Worm (Caenorhabditis elegans) whole organism, early embryonic: Measurements from ENCODE around the gene F08F1.3.

ENCODE experiments used
- B0310.2 ChIP-seq: sonication (generic microtip); optimal IDR thresholded peaks from 2 replicates; lab custom pipeline; 2016; ENCODE audit warnings: mild to moderate bottlenecking, missing genetic modification characterization, missing compliant biosample characterization
- F13C5.2 ChIP-seq: sonication (generic microtip); optimal IDR thresholded peaks from 2 replicates; lab custom pipeline; 2017; ENCODE audit warnings: mild to moderate bottlenecking, missing genetic modification characterization, inconsistent platforms, missing compliant biosample characterization
- aly-1 ChIP-seq: sonication (generic microtip); optimal IDR thresholded peaks from 2 replicates; lab custom pipeline; 2016; ENCODE audit warnings: missing genetic modification characterization, missing compliant biosample characterization
- ama-1 ChIP-seq: fragments of 150-350 bp; optimal IDR thresholded peaks from 2 replicates; lab custom pipeline; 2014
- ceh-13 ChIP-seq: fragments of 200-800 bp; sonication (Bioruptor generic); optimal IDR thresholded peaks from 2 replicates; lab custom pipeline; 2018; ENCODE audit warnings: mild to moderate bottlenecking, missing genetic modification characterization, missing compliant biosample characterization
- ceh-36 ChIP-seq: sonication (generic microtip); optimal IDR thresholded peaks from 2 replicates; lab custom pipeline; 2016; ENCODE audit warnings: missing genetic modification characterization, inconsistent platforms, missing compliant biosample characterization
- ets-7 ChIP-seq: sonication (generic microtip); optimal IDR thresholded peaks from 2 replicates; lab custom pipeline; 2016; ENCODE audit warnings: missing genotype, missing genetic modification characterization, missing compliant biosample characterization
- flt-1 ChIP-seq: fragments of 200-800 bp; sonication (Bioruptor generic); IDR thresholded peaks from 2 replicates; pipeline ENCODE4 v1.3.6; 2022; ENCODE audit warnings: missing genetic modification characterization, missing compliant biosample characterization
- hmbx-1 ChIP-seq: sonication (generic microtip); optimal IDR thresholded peaks from 2 replicates; lab custom pipeline; 2016; ENCODE audit warnings: mild to moderate bottlenecking, missing genetic modification characterization, missing compliant biosample characterization
- hmg-4 ChIP-seq: fragments of 200-800 bp; sonication (Bioruptor generic); optimal IDR thresholded peaks from 2 replicates; lab custom pipeline; 2018; ENCODE audit warnings: mild to moderate bottlenecking, missing genetic modification characterization, missing compliant biosample characterization
- hnd-1 ChIP-seq: sonication (generic microtip); optimal IDR thresholded peaks from 2 replicates; lab custom pipeline; 2016; ENCODE audit warnings: missing genetic modification characterization, missing compliant biosample characterization
- pes-1 ChIP-seq: fragments of 200-800 bp; sonication (Bioruptor generic); IDR thresholded peaks from 2 replicates; pipeline ENCODE4 v1.3.6; 2022; ENCODE audit warnings: missing genetic modification reagents, missing genetic modification characterization, missing compliant biosample characterization
- scrt-1 ChIP-seq: fragments of 200-800 bp; sonication (Bioruptor generic); IDR thresholded peaks from 2 replicates; pipeline ENCODE4 v1.3.6; 2022; ENCODE audit warnings: missing genetic modification characterization, missing compliant biosample characterization
- sea-1 ChIP-seq: fragments of 200-800 bp; sonication (Bioruptor generic); conservative IDR thresholded peaks from 2 replicates; pipeline ENCODE4 v1.3.6; 2022; ENCODE audit warnings: missing genetic modification characterization, missing compliant biosample characterization
- tbx-11 ChIP-seq: fragments of 200-800 bp; sonication (Bioruptor generic); IDR thresholded peaks from 2 replicates; pipeline ENCODE4 v1.3.6; 2022; ENCODE audit warnings: missing genetic modification characterization, missing compliant biosample characterization
- tbx-37 ChIP-seq: fragments of 200-800 bp; sonication (Bioruptor generic); conservative IDR thresholded peaks from 2 replicates; pipeline ENCODE4 v1.3.6; 2022; ENCODE audit warnings: missing genetic modification reagents, missing genetic modification characterization, missing compliant biosample characterization
- tra-4 ChIP-seq: sonication (generic microtip); optimal IDR thresholded peaks from 2 replicates; lab custom pipeline; 2017; ENCODE audit warnings: missing genetic modification characterization, missing compliant biosample characterization

The F08F1.3 gene

DNA sequence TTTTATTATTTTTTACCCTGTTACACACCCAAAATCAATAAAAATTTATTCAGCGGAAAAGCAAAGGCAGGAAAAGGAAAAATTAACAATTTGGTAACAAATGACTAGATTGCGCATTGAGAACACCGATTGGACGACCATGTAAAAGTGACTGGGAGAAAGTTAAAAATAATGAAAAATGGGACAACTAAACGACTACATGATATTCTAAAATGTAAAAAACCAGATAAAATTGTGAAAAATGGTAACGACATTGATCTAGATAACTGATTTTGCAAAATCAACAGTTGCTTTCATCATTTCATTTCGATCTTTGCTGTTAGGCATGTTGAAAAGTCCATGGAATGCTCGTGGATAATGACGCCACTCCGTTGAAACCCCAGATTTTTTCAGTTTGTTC lies 31.2 kb downstream of the F08F1.3 start:
- no peak for TF ChIP-seq pes-1 (GFP tag; lab: Robert Waterston, UW)
- no peak for TF ChIP-seq tra-4 (tag; lab: Kevin White, UChicago)
- TF ChIP-seq hmbx-1, result no peak
- no peak for TF ChIP-seq ama-1 (lab: Kevin White, UChicago)
- no peak for TF ChIP-seq flt-1 (GFP tag; lab: Robert Waterston, UW)
- no peak for TF ChIP-seq scrt-1 (GFP tag; lab: Robert Waterston, UW)
- TF ChIP-seq hmg-4, result no peak

DNA sequence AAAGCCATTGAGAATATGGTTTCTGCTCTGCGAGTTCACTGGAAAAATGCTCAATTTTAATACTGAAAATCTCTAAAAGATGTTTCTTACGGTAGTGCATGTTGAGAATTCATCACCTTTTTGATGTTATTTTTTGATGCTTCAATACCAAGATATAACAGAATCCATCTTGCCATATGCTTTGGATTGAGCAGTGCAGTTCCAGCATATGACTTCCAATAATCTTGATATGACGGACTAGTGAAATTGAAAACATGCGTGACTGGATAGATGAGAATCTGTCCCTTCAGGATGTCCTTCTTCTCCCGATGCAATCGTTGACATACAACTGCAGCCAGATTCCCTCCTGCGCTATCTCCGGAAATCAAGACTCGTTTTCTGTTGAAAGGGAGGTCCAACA lies 32.3 kb downstream of the F08F1.3 start:
- TF ChIP-seq tra-4 (tag; lab: Kevin White, UChicago), result no peak
- TF ChIP-seq B0310.2, result no peak
- TF ChIP-seq hnd-1 (tag; lab: Kevin White, UChicago), result no peak
- no peak for TF ChIP-seq tbx-11 (GFP tag; lab: Robert Waterston, UW)
- no peak for TF ChIP-seq F13C5.2 (tag; lab: Kevin White, UChicago)
- TF ChIP-seq ama-1 (lab: Kevin White, UChicago), result no peak
- TF ChIP-seq ceh-36, result no peak
- TF ChIP-seq aly-1, result no peak
- TF ChIP-seq sea-1 (GFP tag; lab: Robert Waterston, UW), result no peak
- no peak for TF ChIP-seq ets-7 (tag; lab: Kevin White, UChicago)
- no peak for TF ChIP-seq hmg-4

DNA sequence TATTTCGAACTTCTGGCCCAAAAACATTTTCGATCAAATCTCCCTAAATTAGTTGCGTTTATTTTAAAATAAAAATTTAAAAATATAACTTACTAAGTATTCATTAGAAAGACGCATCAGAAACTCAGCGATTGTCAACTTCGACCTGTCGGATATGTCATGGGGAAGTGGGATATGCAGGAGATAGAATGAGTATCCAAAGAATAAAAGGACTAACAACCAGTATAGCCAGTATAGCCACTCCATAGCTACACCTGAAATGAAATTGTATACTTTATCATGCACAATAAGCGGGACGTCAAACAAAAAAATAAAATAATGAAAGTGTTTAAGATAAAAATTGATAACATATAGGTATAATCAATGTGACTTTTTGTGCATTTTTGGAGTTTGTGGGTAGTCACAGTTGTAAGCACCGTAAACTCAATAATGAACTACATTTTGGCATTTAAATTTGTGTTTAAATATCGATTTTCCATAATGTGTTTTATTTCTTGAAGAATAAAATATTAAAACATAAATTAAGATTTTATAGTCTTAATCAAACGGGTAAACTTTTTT lies 34.5 kb downstream of the F08F1.3 start, which contains the start of gene F16F9.4:
F16F9.4 (minus strand) TSS at position 276 of the 561 bp plus-strand sequence.
- TF ChIP-seq F13C5.2 (tag; lab: Kevin White, UChicago) (no peak), tbx-37 (GFP tag; lab: Robert Waterston, UW) (no peak), hmg-4 (no peak), ceh-36 (no peak), ama-1 (lab: Kevin White, UChicago) (no peak), tra-4 (tag; lab: Kevin White, UChicago) (no peak), hnd-1 (tag; lab: Kevin White, UChicago) (no peak), hmbx-1 (no peak), ets-7 (tag; lab: Kevin White, UChicago) (no peak), scrt-1 (GFP tag; lab: Robert Waterston, UW) (no peak), sea-1 (GFP tag; lab: Robert Waterston, UW) (no peak), flt-1 (GFP tag; lab: Robert Waterston, UW) (no peak), B0310.2 (no peak)

DNA sequence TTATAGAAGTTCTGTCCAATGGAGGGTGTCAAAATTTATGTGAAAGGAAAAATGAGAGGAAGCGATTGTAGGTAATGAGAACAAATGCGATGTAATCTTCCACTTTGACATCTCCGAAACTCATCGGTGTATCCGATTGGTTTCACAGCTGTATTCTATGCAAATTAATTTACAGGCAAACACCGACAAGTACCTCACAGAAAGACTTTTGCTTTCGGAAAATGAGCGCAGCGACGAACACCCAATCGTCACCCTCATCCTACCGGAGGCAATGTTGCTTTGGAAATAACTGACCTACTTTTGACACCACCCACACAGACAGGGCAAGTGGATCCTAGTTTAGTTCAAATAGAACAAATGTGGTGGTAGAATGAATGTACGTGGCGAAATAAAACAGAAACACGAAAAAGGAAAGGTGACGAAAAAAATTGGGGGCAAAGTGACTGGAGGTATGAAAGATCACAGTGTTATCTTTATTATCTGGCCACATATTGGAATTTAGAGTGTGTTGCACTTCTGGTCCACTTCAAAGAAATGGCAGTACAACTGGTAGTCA lies 35.3 kb downstream of the F08F1.3 start:
- TF ChIP-seq hmbx-1, result no peak
- no peak for TF ChIP-seq aly-1
- TF ChIP-seq pes-1 (GFP tag; lab: Robert Waterston, UW), result no peak
- TF ChIP-seq hmg-4, result no peak
- no peak for TF ChIP-seq tbx-11 (GFP tag; lab: Robert Waterston, UW)
- TF ChIP-seq tbx-37 (GFP tag; lab: Robert Waterston, UW), result no peak
- no peak for TF ChIP-seq ama-1 (lab: Kevin White, UChicago)
- TF ChIP-seq ets-7 (tag; lab: Kevin White, UChicago), result no peak
- no peak for TF ChIP-seq scrt-1 (GFP tag; lab: Robert Waterston, UW)
- no peak for TF ChIP-seq flt-1 (GFP tag; lab: Robert Waterston, UW)
- TF ChIP-seq ceh-36, result no peak
- TF ChIP-seq ceh-13 (GFP tag; lab: Kevin White, UChicago), result no peak
- no peak for TF ChIP-seq sea-1 (GFP tag; lab: Robert Waterston, UW)

DNA sequence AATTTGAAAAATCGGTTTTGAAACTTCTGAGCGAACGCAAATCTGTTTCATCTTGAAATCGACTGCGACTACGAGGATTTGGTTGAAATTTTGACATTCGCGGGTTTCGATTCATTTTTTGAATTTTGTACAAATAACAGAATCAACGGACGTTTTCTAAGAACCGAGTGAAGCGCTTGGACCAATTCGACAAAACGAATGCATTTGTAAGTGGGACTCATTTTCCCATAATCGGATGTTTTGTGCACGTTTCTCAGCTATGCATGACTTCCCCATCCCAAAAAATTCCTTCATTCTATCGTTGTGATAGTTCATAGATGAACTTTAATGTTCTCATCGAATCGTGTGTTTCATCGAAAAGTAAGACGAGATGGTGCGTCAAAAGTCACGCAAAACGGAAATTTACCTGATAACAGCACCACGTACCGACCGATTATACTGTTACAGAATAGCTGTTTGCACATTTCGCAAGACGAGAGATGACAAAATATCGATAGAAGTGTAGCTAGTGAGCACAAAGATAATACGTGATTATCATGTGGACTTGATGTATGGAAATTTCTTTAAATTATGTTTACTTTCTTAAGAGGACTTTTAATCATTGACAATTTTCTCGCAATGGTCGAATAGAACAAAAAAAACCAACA lies 41.6 kb downstream of the F08F1.3 start, which contains the start of gene mec-10:
mec-10 (minus strand) TSS at position 189 of the 647 bp plus-strand sequence.
- TF ChIP-seq ceh-36, result no peak
- TF ChIP-seq pes-1 (GFP tag; lab: Robert Waterston, UW), result no peak
- no peak for TF ChIP-seq hmg-4
- no peak for TF ChIP-seq aly-1
- TF ChIP-seq flt-1 (GFP tag; lab: Robert Waterston, UW), result no peak
- no peak for TF ChIP-seq tbx-11 (GFP tag; lab: Robert Waterston, UW)
- TF ChIP-seq F13C5.2 (tag; lab: Kevin White, UChicago), result no peak
- no peak for TF ChIP-seq scrt-1 (GFP tag; lab: Robert Waterston, UW)
- TF ChIP-seq hnd-1 (tag; lab: Kevin White, UChicago), result no peak
- no peak for TF ChIP-seq sea-1 (GFP tag; lab: Robert Waterston, UW)
- TF ChIP-seq hmbx-1, result no peak
- TF ChIP-seq tbx-37 (GFP tag; lab: Robert Waterston, UW), result no peak
- no peak for TF ChIP-seq ama-1 (lab: Kevin White, UChicago)
- TF ChIP-seq ceh-13 (GFP tag; lab: Kevin White, UChicago), result no peak
- no peak for TF ChIP-seq B0310.2

DNA sequence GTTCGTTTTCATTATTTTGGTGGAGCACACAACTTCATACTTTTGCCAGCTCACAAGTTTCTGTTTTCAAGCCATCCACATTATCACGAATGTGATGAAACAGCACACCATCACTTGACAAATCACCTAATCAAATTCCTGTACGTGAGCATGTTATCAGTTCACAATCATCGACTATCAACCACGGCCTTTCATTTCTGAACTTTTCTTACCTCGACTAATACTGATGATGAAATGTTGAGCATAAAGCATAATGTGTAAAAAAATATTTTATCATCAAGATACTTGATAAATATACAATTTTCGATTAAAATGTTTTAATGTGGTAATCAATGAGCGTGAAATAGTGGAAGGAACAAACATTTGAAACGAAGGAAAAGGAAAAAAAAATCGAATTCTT lies 44.8 kb downstream of the F08F1.3 start:
- TF ChIP-seq ama-1 (lab: Kevin White, UChicago), result no peak

DNA sequence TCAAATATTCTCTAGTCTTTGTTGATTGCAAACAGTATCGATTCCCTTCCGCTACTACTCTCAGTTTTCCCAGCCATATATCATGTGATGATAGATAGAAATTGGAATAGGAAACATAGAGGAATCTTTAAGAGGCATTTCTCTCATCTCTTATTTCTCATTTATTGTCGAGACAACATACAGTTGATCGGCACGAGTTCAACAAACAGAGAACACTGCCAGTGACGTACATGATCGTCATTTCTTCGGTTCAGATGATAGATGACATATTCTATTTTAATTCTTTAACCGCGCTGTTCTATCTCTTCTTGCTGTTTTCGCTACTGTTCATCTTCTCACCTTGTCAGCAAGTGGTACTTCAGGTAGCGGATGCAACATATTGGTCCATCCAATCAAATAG lies 46.5 kb downstream of the F08F1.3 start:
- TF ChIP-seq sea-1 (GFP tag; lab: Robert Waterston, UW) (no peak), ama-1 (lab: Kevin White, UChicago) (no peak), B0310.2 (no peak), F13C5.2 (tag; lab: Kevin White, UChicago) (no peak), tbx-11 (GFP tag; lab: Robert Waterston, UW) (no peak), tra-4 (tag; lab: Kevin White, UChicago) (no peak)
